Fruit fly (Drosophila melanogaster) whole organism, adult: ENCODE data around the gene Crag.

ENCODE experiments used
- CG11617 ChIP-seq: fragments of 200-800 bp; sonication (Bioruptor generic); optimal IDR thresholded peaks from 2 replicates; lab custom pipeline; 2017; ENCODE audit warnings: mild to moderate bottlenecking, missing biosample characterization, missing genetic modification reagents, missing genetic modification characterization
- Clk ChIP-seq: fragments of 200-800 bp; sonication (Bioruptor generic); optimal IDR thresholded peaks from 2 replicates; lab custom pipeline; 2017; ENCODE audit warnings: missing biosample characterization, missing genetic modification characterization
- tj ChIP-seq: fragments of 200-800 bp; sonication (Bioruptor generic); optimal IDR thresholded peaks from 3 replicates; lab custom pipeline; 2017; ENCODE audit warnings: missing biosample characterization, mild to moderate bottlenecking, missing genetic modification characterization, moderate library complexity

dm6 chrX:8569639-8570038 is 22.2 kb upstream of the Crag start:
- TF ChIP-seq CG11617 (no peak), Clk (GFP tag; lab: Kevin White, UChicago) (no peak), tj (GFP tag; lab: Kevin White, UChicago) (no peak)
